Fruit fly (Drosophila melanogaster) whole organism, embryonic: ENCODE measurements around the gene CaMKII.
A peak's percentile ranks its signal among the peaks of the same experiment; 100 is the strongest.

ENCODE experiments used
- Antp ChIP-seq: fragments of 200-800 bp; sonication (Bioruptor generic); optimal IDR thresholded peaks from 3 replicates; lab custom pipeline; 2016; ENCODE audit warnings: missing biosample characterization, missing genetic modification characterization
- BEAF-32 ChIP-seq: fragments of 200-800 bp; sonication (Bioruptor generic); optimal IDR thresholded peaks from 3 replicates; lab custom pipeline; 2017; ENCODE audit warnings: missing biosample characterization, missing genetic modification characterization, mild to moderate bottlenecking, moderate library complexity, missing genetic modification reagents
- CG10209 ChIP-seq: fragments of 200-800 bp; sonication (Bioruptor generic); optimal IDR thresholded peaks from 3 replicates; lab custom pipeline; 2017; ENCODE audit warnings: missing biosample characterization, mild to moderate bottlenecking, missing genetic modification characterization, missing genetic modification reagents
- CG10543 ChIP-seq: fragments of 200-800 bp; sonication (Bioruptor generic); optimal IDR thresholded peaks from 3 replicates; lab custom pipeline; 2017; ENCODE audit warnings: missing biosample characterization, mild to moderate bottlenecking, missing genetic modification characterization, moderate library complexity
- CG11456 ChIP-seq: fragments of 200-800 bp; sonication (Bioruptor generic); IDR thresholded peaks from 3 replicates; pipeline ENCODE4 v1.3.6; 2022; ENCODE audit warnings: missing biosample characterization, missing genetic modification characterization
- CG13287 ChIP-seq: fragments of 200-800 bp; sonication (Bioruptor generic); IDR thresholded peaks from 2 replicates; pipeline ENCODE4 v1.3.6; 2022; ENCODE audit warnings: missing biosample characterization, missing genetic modification characterization; ENCODE audit not compliant: partially characterized antibody
- CG13296 ChIP-seq: fragments of 200-800 bp; sonication (Bioruptor generic); optimal IDR thresholded peaks from 3 replicates; lab custom pipeline; 2018; ENCODE audit warnings: missing biosample characterization, mild to moderate bottlenecking, missing genetic modification characterization
- CG13894 ChIP-seq: fragments of 200-800 bp; sonication (Bioruptor generic); optimal IDR thresholded peaks from 3 replicates; lab custom pipeline; 2018; ENCODE audit warnings: missing biosample characterization, mild to moderate bottlenecking, missing genetic modification characterization, moderate library complexity
- CG15514 ChIP-seq: fragments of 200-800 bp; sonication (Bioruptor generic); optimal IDR thresholded peaks from 3 replicates; lab custom pipeline; 2017; ENCODE audit warnings: missing biosample characterization, missing genetic modification characterization, mild to moderate bottlenecking, moderate library complexity, missing genetic modification reagents
- CG16779 ChIP-seq: fragments of 200-800 bp; sonication (Bioruptor generic); IDR thresholded peaks from 2 replicates; pipeline ENCODE4 v1.3.6; 2022; ENCODE audit warnings: missing biosample characterization, missing genetic modification characterization
- CG2120 ChIP-seq: fragments of 200-800 bp; sonication (Bioruptor generic); optimal IDR thresholded peaks from 3 replicates; lab custom pipeline; 2016; ENCODE audit warnings: missing biosample characterization, missing genetic modification characterization
- CG2129 ChIP-seq: fragments of 200-800 bp; sonication (Bioruptor generic); IDR thresholded peaks from 2 replicates; pipeline ENCODE4 v1.3.6; 2022; ENCODE audit warnings: missing biosample characterization, missing genetic modification characterization; ENCODE audit not compliant: partially characterized antibody
- CG2202 ChIP-seq: fragments of 200-800 bp; sonication (Bioruptor generic); optimal IDR thresholded peaks from 2 replicates; lab custom pipeline; 2018; ENCODE audit warnings: missing biosample characterization, mild to moderate bottlenecking, missing genetic modification characterization
- CG30020 ChIP-seq: fragments of 200-800 bp; optimal IDR thresholded peaks from 2 replicates; lab custom pipeline; 2019; ENCODE audit warnings: missing biosample characterization, mild to moderate bottlenecking, missing genetic modification characterization, moderate library complexity
- CG3281 ChIP-seq: fragments of 200-800 bp; sonication (Bioruptor generic); optimal IDR thresholded peaks from 3 replicates; lab custom pipeline; 2017; ENCODE audit warnings: missing biosample characterization, mild to moderate bottlenecking, missing genetic modification characterization
- CG4424 ChIP-seq: fragments of 200-800 bp; sonication (Bioruptor generic); optimal IDR thresholded peaks from 3 replicates; lab custom pipeline; 2016; ENCODE audit warnings: missing biosample characterization, missing genetic modification characterization
- CG4854 ChIP-seq: fragments of 200-800 bp; sonication (Bioruptor generic); optimal IDR thresholded peaks from 2 replicates; lab custom pipeline; 2016; ENCODE audit warnings: missing biosample characterization, missing genetic modification characterization, inconsistent platforms
- Camta ChIP-seq: fragments of 200-800 bp; sonication (Bioruptor generic); optimal IDR thresholded peaks from 2 replicates; lab custom pipeline; 2016; ENCODE audit warnings: missing biosample characterization, missing genetic modification characterization
- CkIIα-i1 ChIP-seq: fragments of 200-800 bp; sonication (Bioruptor generic); IDR thresholded peaks from 2 replicates; pipeline ENCODE4 v1.3.6; 2022; ENCODE audit warnings: missing biosample characterization, missing genetic modification characterization
- Eip74EF ChIP-seq, 2 experiments: fragments of 200-800 bp in 1 of 2; fragments of >200 bp in 1 of 2; sonication (Bioruptor generic) in 1 of 2; optimal IDR thresholded peaks; 2 replicates each; lab custom pipeline; 2017 to 2019; ENCODE audit warnings: missing biosample characterization in 2 of 2, missing genetic modification characterization in 2 of 2, mild to moderate bottlenecking in 1 of 2, moderate library complexity in 1 of 2
- HHEX ChIP-seq: fragments of 200-800 bp; sonication (Bioruptor generic); optimal IDR thresholded peaks from 3 replicates; lab custom pipeline; 2017; ENCODE audit warnings: missing biosample characterization, mild to moderate bottlenecking, missing genetic modification characterization, missing genetic modification reagents
- Hmr ChIP-seq: fragments of 200-800 bp; sonication (Bioruptor generic); optimal IDR thresholded peaks from 3 replicates; lab custom pipeline; 2017; ENCODE audit warnings: mild to moderate bottlenecking, missing biosample characterization, missing genetic modification reagents, missing genetic modification characterization
- Hr51 ChIP-seq, 2 experiments: fragments of 200-800 bp; sonication (Bioruptor generic); optimal IDR thresholded peaks; 2 replicates in 1 of 2; 3 replicates in 1 of 2; lab custom pipeline; 2016 to 2018; ENCODE audit warnings: missing biosample characterization in 2 of 2, missing genetic modification characterization in 2 of 2, mild to moderate bottlenecking in 1 of 2, moderate library complexity in 1 of 2
- Hsf ChIP-seq: fragments of 200-800 bp; sonication (Bioruptor generic); optimal IDR thresholded peaks from 3 replicates; lab custom pipeline; 2016; ENCODE audit warnings: missing biosample characterization, missing genetic modification characterization
- MTF-1 ChIP-seq: fragments of 200-800 bp; sonication (Bioruptor generic); optimal IDR thresholded peaks from 2 replicates; lab custom pipeline; 2018; ENCODE audit warnings: missing biosample characterization, mild to moderate bottlenecking, missing genetic modification characterization, borderline replicate concordance
- Mad ChIP-seq: fragments of 200-800 bp; sonication (Bioruptor generic); optimal IDR thresholded peaks from 2 replicates; lab custom pipeline; 2016; ENCODE audit warnings: missing biosample characterization, missing genetic modification characterization
- Neu2 ChIP-seq: fragments of 200-800 bp; sonication (Bioruptor generic); optimal IDR thresholded peaks from 3 replicates; lab custom pipeline; 2016; ENCODE audit warnings: missing biosample characterization, missing genetic modification characterization, borderline replicate concordance
- Nf-YC ChIP-seq: fragments of 200-800 bp; optimal IDR thresholded peaks from 3 replicates; lab custom pipeline; 2019; ENCODE audit warnings: missing biosample characterization, mild to moderate bottlenecking, missing genetic modification characterization, moderate library complexity
- NfI ChIP-seq: fragments of 200-800 bp; sonication (Bioruptor generic); optimal IDR thresholded peaks from 3 replicates; lab custom pipeline; 2018; ENCODE audit warnings: missing biosample characterization, mild to moderate bottlenecking, missing genetic modification characterization, moderate library complexity
- Optix ChIP-seq: fragments of 200-800 bp; sonication (Bioruptor generic); IDR thresholded peaks from 3 replicates; pipeline ENCODE4 v1.3.6; 2022; ENCODE audit warnings: missing biosample characterization, missing genetic modification characterization
- PHDP ChIP-seq: fragments of 200-800 bp; sonication (Bioruptor generic); optimal IDR thresholded peaks from 3 replicates; lab custom pipeline; 2018; ENCODE audit warnings: missing biosample characterization, mild to moderate bottlenecking, missing genetic modification characterization, moderate library complexity
- Scr ChIP-seq: fragments of 200-800 bp; sonication (Bioruptor generic); IDR thresholded peaks from 2 replicates; pipeline ENCODE4 v1.3.6; 2022; ENCODE audit warnings: missing biosample characterization, missing genetic modification characterization; ENCODE audit not compliant: partially characterized antibody
- TFAM ChIP-seq: fragments of 200-800 bp; sonication (Bioruptor generic); optimal IDR thresholded peaks from 2 replicates; lab custom pipeline; 2017; ENCODE audit warnings: missing biosample characterization, missing genetic modification characterization, inconsistent platforms
- dmrt99B ChIP-seq: fragments of 200-800 bp; sonication (Bioruptor generic); optimal IDR thresholded peaks from 2 replicates; lab custom pipeline; 2018; ENCODE audit warnings: missing biosample characterization, mild to moderate bottlenecking, missing genetic modification characterization, moderate library complexity
- emc ChIP-seq: fragments of 200-800 bp; sonication (Bioruptor generic); optimal IDR thresholded peaks from 2 replicates; lab custom pipeline; 2016; ENCODE audit warnings: missing biosample characterization, missing genetic modification characterization
- ewg ChIP-seq: fragments of 200-800 bp; sonication (Bioruptor generic); optimal IDR thresholded peaks from 3 replicates; lab custom pipeline; 2017; ENCODE audit warnings: mild to moderate bottlenecking, missing biosample characterization, missing genetic modification reagents, missing genetic modification characterization
- gcm2 ChIP-seq: fragments of 200-800 bp; sonication (Bioruptor generic); optimal IDR thresholded peaks from 2 replicates; lab custom pipeline; 2016; ENCODE audit warnings: missing biosample characterization, missing genetic modification characterization
- hth ChIP-seq: fragments of >200 bp; optimal IDR thresholded peaks from 2 replicates; lab custom pipeline; 2017; ENCODE audit warnings: inconsistent platforms
- jing ChIP-seq: fragments of 200-800 bp; sonication (Bioruptor generic); optimal IDR thresholded peaks from 2 replicates; lab custom pipeline; 2018; ENCODE audit warnings: missing biosample characterization, mild to moderate bottlenecking, missing genetic modification characterization
- mam ChIP-seq: fragments of 200-800 bp; sonication (Bioruptor generic); optimal IDR thresholded peaks from 3 replicates; lab custom pipeline; 2016; ENCODE audit warnings: missing biosample characterization, missing genetic modification characterization
- onecut ChIP-seq: fragments of 200-800 bp; sonication (Bioruptor generic); IDR thresholded peaks from 2 replicates; pipeline ENCODE4 v1.3.6; 2022; ENCODE audit warnings: missing biosample characterization, missing genetic modification characterization
- p53 ChIP-seq: fragments of 200-800 bp; sonication (Bioruptor generic); optimal IDR thresholded peaks from 2 replicates; lab custom pipeline; 2016; ENCODE audit warnings: missing biosample characterization, missing genetic modification characterization
- pan ChIP-seq, 4 experiments: fragments of >200 bp in 3 of 4; fragments of 200-800 bp in 1 of 4; sonication (Bioruptor generic) in 1 of 4; optimal IDR thresholded peaks in 3 of 4; IDR thresholded peaks in 1 of 4; 2 replicates each; pipeline versions ENCODE4 v1.3.6 to Lab custom; 2017 to 2022; ENCODE audit warnings: missing biosample characterization in 2 of 4, missing genetic modification characterization in 2 of 4, mixed read lengths in 1 of 4
- phol ChIP-seq: fragments of 200-800 bp; sonication (Bioruptor generic); optimal IDR thresholded peaks from 3 replicates; lab custom pipeline; 2018; ENCODE audit warnings: missing biosample characterization, mild to moderate bottlenecking, missing genetic modification characterization, moderate library complexity
- row ChIP-seq: fragments of 200-800 bp; sonication (Bioruptor generic); IDR thresholded peaks from 3 replicates; pipeline ENCODE4 v1.3.6; 2022; ENCODE audit warnings: missing biosample characterization, missing genetic modification characterization
- slbo ChIP-seq: fragments of 200-800 bp; sonication (Bioruptor generic); IDR thresholded peaks from 2 replicates; pipeline ENCODE4 v1.3.6; 2022; ENCODE audit warnings: missing biosample characterization, missing genetic modification characterization
- stc ChIP-seq: fragments of 200-800 bp; sonication (Bioruptor generic); IDR thresholded peaks from 2 replicates; pipeline ENCODE4 v1.3.6; 2022; ENCODE audit warnings: missing biosample characterization, missing genetic modification characterization
- vvl ChIP-seq: fragments of 200-800 bp; sonication (Bioruptor generic); IDR thresholded peaks from 2 replicates; pipeline ENCODE4 v1.3.6; 2022; ENCODE audit warnings: missing biosample characterization, missing genetic modification characterization

CaMKII gene

DNA sequence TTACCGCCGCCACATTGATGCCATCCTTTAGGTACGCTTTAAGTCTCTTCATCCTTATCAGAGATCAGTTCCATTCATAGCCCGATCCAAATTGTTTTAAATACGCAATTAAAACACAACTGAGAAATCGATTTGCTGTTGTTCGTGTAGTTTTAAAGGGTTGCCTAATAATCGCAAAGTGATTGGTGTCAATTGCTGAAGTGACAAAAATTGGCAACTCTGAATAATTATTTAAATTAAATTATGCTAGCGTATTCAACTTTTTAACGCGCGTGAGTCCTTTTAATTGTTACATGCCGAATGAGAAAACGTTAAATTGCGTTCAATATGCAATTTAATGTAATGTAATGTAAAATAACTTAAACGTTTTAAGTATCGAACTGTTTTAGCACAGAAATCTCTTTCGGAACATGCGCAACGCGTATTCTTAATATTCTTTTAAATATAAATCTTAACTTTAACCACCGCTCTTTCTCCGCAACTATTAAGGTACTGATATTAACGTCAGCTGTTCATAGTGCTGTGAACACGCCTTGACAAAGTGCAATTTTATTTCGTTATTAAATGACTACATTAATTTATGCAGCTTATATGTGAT is 24.2 kb downstream of the CaMKII start, which contains the start of gene Mpv17:
Gene Mpv17, minus strand, starts transcription at position 164 of the 598 bp plus-strand sequence.
- TF ChIP-seq CG13296 (GFP tag; lab: Kevin White, UChicago) (peak; percentile 25), Hsf (GFP tag; lab: Kevin White, UChicago) (peak; percentile 20), slbo (GFP tag; lab: Robert Waterston, UW) (peak; percentile 40; the same call in 1 of the 2 replicates), CG3281 (GFP tag; lab: Kevin White, UChicago) (peak; percentile 32), TFAM (no peak), stc (GFP tag; lab: Robert Waterston, UW) (no peak), CG13894 (tag; lab: Kevin White, UChicago) (peak; percentile 20), CG2129 (GFP tag; lab: Robert Waterston, UW) (no peak), PHDP (tag; lab: Kevin White, UChicago) (peak; percentile 12), CG13287 (GFP tag; lab: Robert Waterston, UW) (no peak), gcm2 (GFP tag; lab: Kevin White, UChicago) (no peak), emc (GFP tag; lab: Kevin White, UChicago) (no peak), dmrt99B (tag; lab: Kevin White, UChicago) (no peak), Camta (no peak), NfI (GFP tag; lab: Kevin White, UChicago) (peak; percentile 18), CG16779 (GFP tag; lab: Robert Waterston, UW) (no peak), CG15514 (peak; percentile 35), phol (no peak), p53 (GFP tag; lab: Kevin White, UChicago) (no peak), mam (GFP tag; lab: Kevin White, UChicago) (peak; percentile 16), CG10209 (GFP tag; lab: Kevin White, UChicago) (no peak), CG2120 (GFP tag; lab: Kevin White, UChicago) (peak; percentile 45), Neu2 (no peak), Optix (GFP tag; lab: Robert Waterston, UW) (no peak), row (GFP tag; lab: Robert Waterston, UW) (peak; percentile 48), Mad (peak; percentile 4), CG2202 (tag; lab: Kevin White, UChicago) (no peak), CG30020 (tag; lab: Kevin White, UChicago) (peak; percentile 38), jing (no peak), Scr (GFP tag; lab: Robert Waterston, UW) (0 out of 2 replicates have a peak, but pooled peaks have one; percentile 10), CG4854 (GFP tag; lab: Kevin White, UChicago) (no peak), Hr51 (GFP tag; optimal IDR thresholded peaks at IDR 0.05; lab: Kevin White, UChicago) (no peak), onecut (GFP tag; lab: Robert Waterston, UW) (peak; percentile 78), CkIIα-i1 (GFP tag; lab: Robert Waterston, UW) (no peak), Eip74EF (GFP tag; optimal IDR thresholded peaks at IDR 0.05; lab: Kevin White, UChicago) (no peak), pan (optimal IDR thresholded peaks at IDR 0.05; lab: Kevin White, UChicago) (no peak), pan (GFP tag; optimal IDR thresholded peaks at IDR 0.05 in 1 of 2, IDR thresholded peaks at IDR 0.05 in 1 of 2) (no peak), vvl (GFP tag; lab: Robert Waterston, UW) (peak; percentile 45; the same call in 1 of the 2 replicates), hth (lab: Kevin White, UChicago) (no peak), ewg (peak; percentile 15), MTF-1 (GFP tag; lab: Kevin White, UChicago) (no peak), BEAF-32 (GFP tag; lab: Kevin White, UChicago) (peak; percentile 20), Nf-YC (tag; lab: Kevin White, UChicago) (peak; percentile 3), HHEX (GFP tag; lab: Kevin White, UChicago) (no peak), Hmr (GFP tag; lab: Kevin White, UChicago) (no peak), CG4424 (GFP tag; lab: Kevin White, UChicago) (no peak), CG10543 (GFP tag; lab: Kevin White, UChicago) (no peak), CG11456 (no peak), Antp (no peak)
